Worm (Caenorhabditis elegans) whole organism, L4 larva: ENCODE results near the gene egl-43.

Experiments used
- mep-1 ChIP-seq: fragments of 150-350 bp; sonication (generic microtip); optimal IDR thresholded peaks from 3 replicates; lab custom pipeline; 2014; ENCODE audit warnings: missing biosample characterization, missing genetic modification characterization
- nhr-25 ChIP-seq: sonication (generic microtip); optimal IDR thresholded peaks from 2 replicates; lab custom pipeline; 2017; ENCODE audit warnings: missing genetic modification characterization, mild to moderate bottlenecking, missing compliant biosample characterization, antibody characterized with exemption, moderate library complexity, borderline replicate concordance; ENCODE audit not compliant: insufficient read depth

- TF ChIP-seq nhr-25 (tag; lab: Kevin White, UChicago) (no peak), mep-1 (tag; lab: Kevin White, UChicago) (no peak)
Observed at ce11 chrII:9994679-9995078, 39.7 kb downstream of the egl-43 start.
